Fruit fly (Drosophila melanogaster) whole organism, embryonic: ENCODE results near the gene CG17906.

Source experiments
- CG6272 ChIP-seq: fragments of 200-800 bp; sonication (Bioruptor generic); IDR thresholded peaks from 2 replicates; pipeline ENCODE4 v1.3.6; 2022; ENCODE audit warnings: missing biosample characterization, missing genetic modification characterization
- Dbx ChIP-seq: fragments of 200-800 bp; sonication (Bioruptor generic); IDR thresholded peaks from 3 replicates; pipeline ENCODE4 v1.3.6; 2022; ENCODE audit warnings: missing biosample characterization, missing genetic modification characterization
- repo ChIP-seq: fragments of 200-800 bp; sonication (Bioruptor generic); optimal IDR thresholded peaks from 2 replicates; lab custom pipeline; 2016; ENCODE audit warnings: missing biosample characterization, missing genetic modification characterization

DNA sequence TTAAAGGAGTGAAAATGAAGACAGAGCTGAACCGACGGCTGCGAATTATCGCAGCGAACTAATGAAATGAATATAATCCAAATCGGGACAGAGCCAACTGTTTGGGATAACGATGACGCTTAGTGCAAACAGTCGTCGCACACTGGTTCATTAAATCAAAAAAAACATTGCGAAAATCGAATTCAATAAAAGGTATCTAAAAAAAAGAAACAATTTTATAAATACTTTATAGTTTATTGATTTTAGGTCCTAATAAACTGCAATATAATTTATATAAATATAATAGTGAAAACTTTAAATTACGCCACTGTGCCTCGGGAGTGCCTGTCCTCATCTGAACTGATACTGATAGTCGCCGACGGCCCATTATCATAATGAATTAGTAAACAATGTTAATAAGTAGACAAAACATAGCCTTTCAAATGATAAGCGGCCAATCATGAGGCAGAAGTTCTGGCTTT is 35.2 kb upstream of the CG17906 start, which contains the start of gene CG31886:
- TF ChIP-seq CG6272 (GFP tag; lab: Robert Waterston, UW) (no peak), Dbx (GFP tag; lab: Robert Waterston, UW) (no peak), repo (GFP tag; lab: Kevin White, UChicago) (no peak)
